Fruit fly (Drosophila melanogaster): ENCODE measurements around the gene Ilp1.

- TF ChIP-seq usp (GFP tag; optimal IDR thresholded peaks at IDR 0.05): no peak
- TF ChIP-seq pan (optimal IDR thresholded peaks at IDR 0.05): no peak
- no peak for TF ChIP-seq sv (GFP tag; optimal IDR thresholded peaks at IDR 0.05)
- TF ChIP-seq Myc (optimal IDR thresholded peaks at IDR 0.05): no peak
Measured at dm6 chr3L:9820248-9820647, 22.0 kb downstream of the Ilp1 start.

Data from whole organism, wandering third instar larva.